Worm (Caenorhabditis elegans) whole organism, L3 larva: ENCODE measurements around the gene ula-1.

Experiments used
- elt-1 ChIP-seq: fragments of 150-350 bp; optimal IDR thresholded peaks from 2 replicates; lab custom pipeline; 2014; ENCODE audit warnings: missing biosample characterization, missing genetic modification characterization
- nhr-12 ChIP-seq: fragments of 150-350 bp; optimal IDR thresholded peaks from 2 replicates; lab custom pipeline; 2014; ENCODE audit warnings: missing biosample characterization, missing genetic modification characterization
- pha-4 ChIP-seq: fragments of 150-350 bp; optimal IDR thresholded peaks from 2 replicates; lab custom pipeline; 2014; ENCODE audit warnings: missing biosample characterization, missing genetic modification reagents, missing genetic modification characterization
- tbx-2 ChIP-seq: sonication (generic microtip); optimal IDR thresholded peaks from 2 replicates; lab custom pipeline; 2016; ENCODE audit warnings: mild to moderate bottlenecking, missing genetic modification characterization, missing compliant biosample characterization

ce11 chrIII:4868643-4869042 lies 51.5 kb downstream of the ula-1 start, which contains the start of the genes msd-4 and C35D10.3:
- TF ChIP-seq nhr-12 (no peak), elt-1 (tag; lab: Kevin White, UChicago) (no peak), tbx-2 (tag; lab: Kevin White, UChicago) (no peak), pha-4 (tag; lab: Kevin White, UChicago) (no peak)
